In the genomic region with DNA sequence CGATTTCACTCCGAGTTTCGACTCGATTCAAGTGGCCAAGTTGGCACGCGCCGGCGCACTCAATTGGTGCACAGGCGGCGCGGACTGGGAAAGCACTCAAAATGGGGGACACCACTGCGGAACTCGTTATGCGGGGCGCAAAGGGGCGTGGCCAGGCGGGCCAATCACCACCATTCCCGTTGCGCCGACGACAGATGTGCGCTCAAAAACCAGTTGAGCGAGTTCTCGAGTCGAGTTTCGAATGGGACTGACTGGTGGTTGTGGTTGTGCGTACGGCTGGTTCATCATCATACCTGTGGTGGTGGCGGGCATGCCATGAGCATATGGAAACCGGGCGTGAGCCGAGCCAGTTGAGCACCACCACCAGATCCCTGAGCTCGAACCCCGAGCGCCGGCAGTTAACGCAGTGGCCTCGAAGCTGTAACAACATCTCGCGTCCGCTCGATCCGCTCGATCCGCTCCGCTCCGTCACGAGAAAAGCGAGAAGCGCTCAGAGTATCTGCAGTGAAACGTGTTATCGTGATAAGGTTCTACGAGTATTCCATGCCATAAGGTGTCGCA, we compare ENCODE assay signal across 1 fruit fly cellular context.
TF ChIP-seq lines count a peak whose summit lies in the region.

A gene (plus strand): TSS at position 392 of the 561 bp plus-strand sequence.

TF ChIP-seq in whole organism, embryonic, 481 proteins besides CTCF, POLR2A, EP300 and RAD21 (continued from another document):
- TF ChIP-seq CG32532 (GFP tag; IDR thresholded peaks at IDR 0.05; lab: Robert Waterston, UW) (peak; percentile 37; the same call in 1 of the 2 replicates), kni (GFP tag; optimal IDR thresholded peaks at IDR 0.05; lab: Kevin White, UChicago) (peak; percentile 49), otp (GFP tag; IDR thresholded peaks at IDR 0.05; lab: Robert Waterston, UW) (peak; percentile 39; the same call in 1 of the 3 replicates), gce (GFP tag; IDR thresholded peaks at IDR 0.05; lab: Robert Waterston, UW) (peak; percentile 31; the same call in 1 of the 3 replicates), seq (GFP tag; IDR thresholded peaks at IDR 0.05; lab: Robert Waterston, UW) (peak; percentile 70), maf-S (GFP tag; optimal IDR thresholded peaks at IDR 0.05; lab: Kevin White, UChicago) (no peak), Bgb (GFP tag; IDR thresholded peaks at IDR 0.05; lab: Robert Waterston, UW; ENCODE audit: partially characterized antibody) (peak; percentile 82; the same call in 1 of the 2 replicates), Hey (tag; optimal IDR thresholded peaks at IDR 0.05; lab: Kevin White, UChicago) (peak; percentile 68), CG12744 (GFP tag; optimal IDR thresholded peaks at IDR 0.05; lab: Kevin White, UChicago) (no peak), Fer2 (tag; optimal IDR thresholded peaks at IDR 0.05; lab: Kevin White, UChicago) (no peak), HLH4C (GFP tag; IDR thresholded peaks at IDR 0.05; lab: Robert Waterston, UW; ENCODE audit: partially characterized antibody) (no peak; the same call in 2 of the 3 replicates), twi (tag; optimal IDR thresholded peaks at IDR 0.05; lab: Kevin White, UChicago) (peak; percentile 89), ham (GFP tag; IDR thresholded peaks at IDR 0.05; lab: Robert Waterston, UW) (no peak), Hmx (GFP tag; optimal IDR thresholded peaks at IDR 0.05; lab: Kevin White, UChicago) (no peak), amos (GFP tag; IDR thresholded peaks at IDR 0.05; lab: Robert Waterston, UW; ENCODE audit: partially characterized antibody) (peak; percentile 53; the same call in 1 of the 2 replicates), so (GFP tag; IDR thresholded peaks at IDR 0.05; lab: Robert Waterston, UW) (0 out of 3 replicates have a peak, but pooled peaks have one; percentile 24), hbn (GFP tag; IDR thresholded peaks at IDR 0.05; lab: Robert Waterston, UW; ENCODE audit: partially characterized antibody) (peak; percentile 27; the same call in 1 of the 2 replicates), CG34224 (GFP tag; IDR thresholded peaks at IDR 0.05; lab: Robert Waterston, UW; ENCODE audit: partially characterized antibody) (peak; percentile 53; the same call in 1 of the 3 replicates), CG3065 (GFP tag; optimal IDR thresholded peaks at IDR 0.05; lab: Kevin White, UChicago) (peak; percentile 26), CG11504 (tag; optimal IDR thresholded peaks at IDR 0.05; lab: Kevin White, UChicago) (peak; percentile 1), nom (GFP tag; optimal IDR thresholded peaks at IDR 0.05; lab: Kevin White, UChicago) (peak; percentile 23), abd-A (tag; optimal IDR thresholded peaks at IDR 0.05; lab: Kevin White, UChicago) (peak; percentile 27), CG8089 (GFP tag; optimal IDR thresholded peaks at IDR 0.05; lab: Kevin White, UChicago) (no peak), Six4 (GFP tag; optimal IDR thresholded peaks at IDR 0.05; lab: Kevin White, UChicago) (no peak), sens (GFP tag; lab: Kevin White, UChicago) (peak; percentile 75), CG17361 (GFP tag; IDR thresholded peaks at IDR 0.05; lab: Robert Waterston, UW) (no peak), CG4424 (GFP tag; optimal IDR thresholded peaks at IDR 0.05; lab: Kevin White, UChicago) (no peak), Scr (GFP tag; IDR thresholded peaks at IDR 0.05; lab: Robert Waterston, UW; ENCODE audit: partially characterized antibody) (peak; percentile 51), CkIIα-i1 (GFP tag; IDR thresholded peaks at IDR 0.05; lab: Robert Waterston, UW) (no peak), danr (GFP tag; IDR thresholded peaks at IDR 0.05; lab: Robert Waterston, UW) (no peak)
